Worm (Caenorhabditis elegans): ENCODE measurements around the gene msp-3.

Gene msp-3

DNA sequence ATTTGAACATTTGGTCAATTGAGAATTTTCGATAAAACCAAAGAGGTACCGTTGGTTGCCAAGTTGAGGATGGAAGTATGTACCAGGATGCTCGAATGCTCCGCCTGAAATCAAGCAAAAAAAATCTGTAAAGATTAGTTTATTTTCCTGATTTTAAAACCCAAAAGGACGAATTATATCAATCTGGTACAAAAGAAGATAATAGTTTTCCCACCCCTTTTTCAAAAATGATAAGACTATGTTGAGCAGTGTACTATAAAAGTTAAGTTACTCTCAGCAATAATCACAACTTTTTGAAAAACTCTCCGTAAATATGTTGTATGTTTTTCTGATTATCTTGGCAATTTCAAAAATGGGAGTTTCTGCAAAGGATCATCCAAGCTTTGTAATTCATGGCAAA is 27.6 kb downstream of the msp-3 start, which contains the start of gene F26G1.3:
Gene F26G1.3, plus strand, starts transcription at position 301 of the 400 bp plus-strand sequence.
- no peak for TF ChIP-seq unc-62 (GFP tag; optimal IDR thresholded peaks at IDR 0.05)

DNA sequence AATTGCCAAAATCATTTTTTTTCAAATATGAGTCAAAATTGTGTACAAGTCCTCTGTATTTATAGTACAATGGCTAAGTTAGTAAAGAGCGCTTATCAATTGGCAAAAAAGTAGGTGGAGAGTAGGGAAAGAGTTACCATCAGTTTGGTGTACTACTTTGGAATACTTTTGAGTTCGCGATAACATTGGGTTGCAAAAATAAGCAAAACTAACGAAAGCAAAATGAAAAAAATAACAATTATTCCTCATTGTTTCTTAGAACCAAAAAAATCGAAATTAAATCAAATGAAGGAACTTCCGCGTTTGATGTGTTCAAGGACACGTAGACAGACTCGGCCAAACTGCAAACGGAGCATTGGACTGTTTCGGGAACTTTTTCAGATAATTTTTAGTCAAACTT is 29.3 kb downstream of the msp-3 start, which contains the start of gene C27D9.2:
Gene C27D9.2, minus strand, starts transcription at position 101 of the 400 bp plus-strand sequence.
- no peak for TF ChIP-seq unc-62 (GFP tag; optimal IDR thresholded peaks at IDR 0.05)

DNA sequence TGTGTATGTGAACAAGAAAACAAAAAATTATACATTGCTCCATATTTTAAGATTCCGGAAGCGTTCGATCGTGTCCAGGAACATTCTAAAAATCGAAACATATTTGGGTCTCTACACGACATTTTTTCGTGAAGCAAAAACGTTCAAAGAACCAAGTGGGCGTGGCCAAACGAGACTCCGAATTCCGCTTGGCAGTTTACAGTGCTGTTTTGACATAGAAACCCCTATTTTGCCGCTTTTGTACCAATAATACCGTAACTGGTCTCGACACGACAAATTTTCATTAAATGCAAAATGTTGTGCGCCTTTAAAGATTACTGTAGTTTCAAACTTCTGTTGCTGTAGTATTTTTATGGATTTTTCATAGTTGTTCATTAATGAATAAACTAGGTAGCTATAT is 30.4 kb downstream of the msp-3 start:
- TF ChIP-seq unc-62 (GFP tag; optimal IDR thresholded peaks at IDR 0.05): no peak

DNA sequence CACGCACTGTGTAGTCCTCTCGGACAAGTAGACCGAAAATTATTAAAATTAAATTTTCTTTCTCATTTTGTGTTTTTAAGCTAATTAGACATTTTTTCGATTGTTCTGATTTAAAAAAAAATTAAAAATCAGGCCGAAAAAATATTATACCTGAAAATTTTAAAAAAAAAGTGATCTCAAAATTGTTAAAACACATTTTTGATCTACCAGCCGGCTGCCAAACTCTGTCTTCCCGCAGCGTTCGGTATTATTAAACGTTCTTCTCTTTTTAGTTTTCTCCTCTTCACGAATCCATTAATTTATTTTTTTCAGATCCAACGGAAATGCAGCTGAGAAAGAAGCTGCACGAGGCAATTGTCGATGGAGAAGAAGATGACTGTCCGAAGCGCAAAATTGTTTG is 32.9 kb downstream of the msp-3 start, which contains the start of gene C27D9.1:
Gene C27D9.1, plus strand, starts transcription at position 281 of the 400 bp plus-strand sequence.
- no peak for TF ChIP-seq unc-62 (GFP tag; optimal IDR thresholded peaks at IDR 0.05)

DNA sequence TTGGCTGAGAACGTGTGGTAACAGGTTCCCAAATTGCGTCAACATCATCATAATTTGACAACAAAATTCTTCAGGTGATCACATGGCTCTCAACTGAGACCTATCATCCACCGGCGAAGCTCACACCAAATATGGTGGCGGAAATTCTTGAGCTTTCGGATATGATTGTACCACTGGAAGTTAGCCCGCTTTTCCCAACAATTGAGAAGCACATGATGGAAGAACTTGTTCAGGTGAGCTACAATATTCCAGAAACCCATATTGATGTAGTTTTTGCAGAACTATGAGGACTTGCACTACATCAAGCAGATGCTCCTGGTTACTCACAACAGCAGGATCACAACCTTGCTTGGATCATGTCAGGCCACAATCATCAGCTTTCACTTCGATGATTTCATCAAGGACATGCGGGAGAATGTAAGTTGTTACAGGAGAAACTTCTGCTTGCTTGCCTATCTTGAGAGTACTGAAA is 33.8 kb downstream of the msp-3 start, which contains the start of gene F41C3.1:
Gene F41C3.1, plus strand, starts transcription at position 51 of the 472 bp plus-strand sequence.
- TF ChIP-seq unc-62 (GFP tag; optimal IDR thresholded peaks at IDR 0.05): no peak

DNA sequence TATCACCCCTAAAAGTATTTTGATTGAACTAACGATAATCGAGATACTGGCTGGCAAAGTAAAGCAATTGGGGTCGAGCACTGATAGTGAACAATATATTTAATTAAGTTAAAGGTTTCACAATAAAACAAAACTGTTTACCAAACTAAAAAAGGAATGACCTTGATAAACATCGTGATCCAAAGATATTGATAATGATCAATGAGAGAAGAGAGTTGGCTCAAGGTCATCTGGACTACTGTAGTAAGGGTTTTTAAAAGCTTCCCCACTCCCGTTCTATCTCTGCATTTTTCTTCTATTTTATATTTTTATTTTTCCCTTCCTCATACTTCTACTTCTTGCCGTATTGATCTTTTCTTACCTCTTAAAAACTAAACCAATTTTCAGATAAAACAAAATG is 36.5 kb downstream of the msp-3 start, which contains the start of gene F41C3.2:
Gene F41C3.2, plus strand, starts transcription at position 388 of the 400 bp plus-strand sequence.
- no peak for TF ChIP-seq unc-62 (GFP tag; optimal IDR thresholded peaks at IDR 0.05)

DNA sequence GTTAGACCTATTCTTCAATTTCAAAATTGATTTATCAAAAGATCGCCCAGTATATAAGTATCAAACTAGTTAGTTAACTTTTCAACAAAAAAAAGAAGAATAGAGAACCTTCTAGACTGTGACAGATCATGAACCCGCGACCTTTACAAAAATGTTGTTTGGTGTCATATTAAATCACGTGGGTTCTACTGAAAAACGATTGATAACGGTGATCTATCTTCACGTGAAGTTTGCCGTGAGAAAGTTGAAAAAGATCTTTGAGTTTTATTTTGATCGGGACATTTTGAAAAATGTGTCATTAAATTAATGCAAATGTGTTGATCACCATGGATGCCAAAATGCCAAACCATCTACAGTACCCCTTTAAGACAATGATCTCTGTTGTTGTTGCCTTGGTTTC is 37.7 kb downstream of the msp-3 start:
- TF ChIP-seq unc-62 (GFP tag; optimal IDR thresholded peaks at IDR 0.05): no peak

DNA sequence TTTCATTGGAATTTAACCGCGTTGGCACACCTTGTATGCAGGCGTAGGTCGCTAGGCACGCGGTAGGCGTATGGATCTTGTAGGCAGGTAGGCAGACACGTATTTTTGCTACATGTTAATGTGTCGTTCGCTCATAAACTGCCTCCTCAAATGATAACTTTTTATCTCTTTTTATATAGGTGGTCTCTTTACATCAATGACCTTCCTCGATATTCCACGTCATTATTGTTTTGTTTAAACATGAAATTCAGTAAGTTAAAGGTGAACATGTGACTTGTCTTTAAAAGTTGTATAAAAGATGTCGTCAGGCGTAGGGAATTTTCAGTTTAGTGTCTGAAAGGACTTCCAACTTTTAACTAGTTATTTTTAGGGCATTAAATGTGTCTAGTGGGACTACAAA is 38.4 kb downstream of the msp-3 start:
- no peak for TF ChIP-seq unc-62 (GFP tag; optimal IDR thresholded peaks at IDR 0.05)

DNA sequence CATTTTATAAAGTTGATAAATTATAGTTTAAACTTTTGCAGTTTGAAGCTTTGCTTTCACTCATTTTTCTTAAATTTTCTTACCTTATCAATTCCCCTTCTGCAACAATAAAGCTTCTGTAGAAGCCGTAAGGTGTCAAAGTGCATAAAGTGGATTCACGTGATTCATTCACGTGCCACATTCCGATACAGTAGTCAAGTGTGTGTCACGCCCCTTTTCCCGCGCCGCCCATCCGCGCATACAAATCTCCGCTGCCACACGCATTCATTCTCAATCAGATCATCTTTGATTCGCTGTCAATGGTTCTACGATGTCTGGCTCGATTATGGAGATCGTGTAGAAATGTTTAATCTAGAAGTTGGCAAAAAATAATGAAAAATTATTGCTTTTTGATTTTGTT is 39.0 kb downstream of the msp-3 start:
- no peak for TF ChIP-seq unc-62 (GFP tag; optimal IDR thresholded peaks at IDR 0.05)

DNA sequence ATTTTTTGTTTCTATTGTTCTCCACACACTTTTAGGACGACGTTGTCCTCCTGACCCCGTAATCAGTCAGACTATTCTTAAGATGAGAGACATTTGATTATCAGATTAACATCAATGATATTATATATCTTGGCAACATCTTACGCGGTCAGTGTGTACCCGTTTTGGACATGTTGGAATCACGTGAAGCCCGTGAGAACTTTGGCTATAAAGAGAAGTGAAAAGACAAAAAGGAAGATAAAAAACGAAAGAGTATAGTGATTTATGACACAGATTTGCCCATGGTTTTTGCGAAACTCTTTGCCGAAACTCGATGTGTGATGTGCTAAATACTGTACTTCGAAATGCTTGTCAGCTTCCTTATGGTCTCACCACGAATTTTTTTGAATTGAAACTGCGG is 40.8 kb downstream of the msp-3 start:
- TF ChIP-seq unc-62 (GFP tag; optimal IDR thresholded peaks at IDR 0.05): no peak

DNA sequence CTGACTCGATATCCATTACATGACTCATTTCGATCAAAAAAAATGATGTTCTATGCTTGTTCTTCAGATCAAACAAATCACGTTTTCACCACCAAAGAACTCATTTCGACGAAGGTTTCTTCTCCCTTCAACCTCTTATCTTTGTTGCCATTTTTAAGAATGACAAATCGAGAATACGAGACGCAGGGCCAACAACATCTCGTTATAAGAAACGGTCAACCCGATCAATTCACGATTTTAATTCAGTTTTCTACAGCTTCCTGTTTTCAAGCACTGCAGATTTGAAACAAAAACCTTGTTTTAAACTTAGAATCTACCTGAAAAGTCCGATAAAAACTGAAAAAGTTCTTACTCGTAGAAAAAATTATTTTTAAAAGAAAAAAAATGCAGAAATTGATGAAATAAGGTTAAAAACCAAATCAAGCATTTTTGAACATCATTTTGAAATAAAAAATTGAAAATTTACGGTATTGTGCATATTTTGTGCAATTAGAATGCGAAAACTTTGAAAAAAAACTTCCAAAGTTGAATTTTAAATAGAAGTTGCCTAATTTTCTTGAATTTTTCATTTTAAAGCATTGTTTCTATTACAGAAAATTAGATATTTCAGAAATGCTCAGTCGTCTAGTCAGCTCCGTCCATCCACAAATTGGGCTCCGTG is 44.4 kb downstream of the msp-3 start, which contains the start of gene acs-11:
Gene acs-11, plus strand, starts transcription at position 611 of the 661 bp plus-strand sequence.
- TF ChIP-seq unc-62 (GFP tag; optimal IDR thresholded peaks at IDR 0.05): no peak

DNA sequence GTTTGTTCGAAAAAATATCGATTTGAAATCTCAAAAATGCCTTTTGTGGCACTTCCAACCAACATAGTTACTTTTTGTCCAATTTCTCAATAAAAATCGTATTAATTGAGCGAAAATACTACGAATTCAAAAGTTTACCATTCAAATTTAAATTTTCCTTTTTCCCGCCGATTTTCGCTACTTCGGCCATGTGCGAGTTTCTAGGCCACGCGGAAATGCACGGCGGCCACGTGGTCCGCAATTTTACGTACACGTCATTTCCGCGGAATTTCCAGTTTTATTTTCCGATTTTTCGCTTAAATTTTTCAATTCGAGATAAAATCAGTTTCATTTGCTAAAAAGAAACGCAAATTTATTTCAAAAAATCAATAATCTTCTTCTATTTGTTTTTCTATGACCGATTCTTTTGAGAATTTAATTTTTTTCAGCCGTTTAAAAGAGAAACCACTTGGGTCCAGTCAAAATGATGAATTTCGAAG is 46.1 kb downstream of the msp-3 start, which contains the start of gene eas-1:
Gene eas-1, plus strand, starts transcription at position 429 of the 479 bp plus-strand sequence.
- TF ChIP-seq unc-62 (GFP tag; optimal IDR thresholded peaks at IDR 0.05): no peak

DNA sequence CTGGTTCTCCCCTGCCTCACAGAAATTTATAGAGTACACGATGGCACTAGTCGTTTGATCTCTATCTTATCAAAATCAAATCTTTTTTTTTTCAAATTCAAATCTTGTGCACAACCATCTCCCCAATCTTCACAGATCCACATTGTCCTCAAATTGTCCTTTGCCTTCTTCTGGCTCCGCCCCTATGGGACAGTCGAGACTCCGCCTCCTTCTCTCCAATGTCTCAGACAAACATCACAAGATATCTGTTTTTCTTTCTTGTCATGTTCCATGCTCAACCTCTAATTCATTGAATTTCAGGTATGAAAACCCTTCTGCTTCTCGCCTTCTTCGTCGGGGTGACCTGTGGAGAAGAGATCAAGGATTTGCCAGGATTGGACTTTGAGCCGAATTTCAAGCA is 48.7 kb downstream of the msp-3 start, which contains the start of gene ctsa-1.1:
Gene ctsa-1.1, plus strand, starts transcription at position 301 of the 400 bp plus-strand sequence.
- TF ChIP-seq unc-62 (GFP tag; optimal IDR thresholded peaks at IDR 0.05): no peak

DNA sequence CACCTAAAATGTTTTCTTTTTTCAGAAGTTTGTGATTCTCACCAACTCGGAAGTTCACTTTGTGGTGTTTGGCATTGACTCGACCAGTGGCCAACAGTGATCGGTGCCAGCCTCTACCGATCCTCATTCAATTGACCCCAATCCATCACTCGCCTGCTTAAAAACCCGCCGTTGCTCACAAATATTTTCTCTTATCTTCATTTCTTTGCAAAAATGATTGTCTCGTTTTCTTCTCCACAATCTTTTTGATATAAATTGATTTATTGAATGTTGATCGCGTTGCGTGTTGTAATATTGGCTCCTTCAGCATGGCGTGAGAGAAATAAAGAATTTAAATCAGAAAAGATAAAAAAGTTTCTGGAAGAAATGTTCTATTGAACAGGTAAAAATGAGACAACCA is 49.5 kb downstream of the msp-3 start:
- no peak for TF ChIP-seq unc-62 (GFP tag; optimal IDR thresholded peaks at IDR 0.05)

All from whole organism, dauer.